Fruit fly (Drosophila melanogaster) whole organism, embryonic: Measurements from ENCODE around the gene CG7518.
A peak's percentile ranks its signal among the peaks of the same experiment; 100 is the strongest.

Experiments used
- Blimp-1 ChIP-seq: fragments of 200-800 bp; sonication (Bioruptor generic); optimal IDR thresholded peaks from 3 replicates; lab custom pipeline; 2018; ENCODE audit warnings: missing biosample characterization, missing genetic modification characterization, mild to moderate bottlenecking, moderate library complexity, missing genetic modification reagents
- CG10267 ChIP-seq: fragments of 200-800 bp; sonication (Bioruptor generic); optimal IDR thresholded peaks from 2 replicates; lab custom pipeline; 2018; ENCODE audit warnings: missing biosample characterization, mild to moderate bottlenecking, missing genetic modification characterization, moderate library complexity
- CG10366 ChIP-seq: fragments of 200-800 bp; sonication (Bioruptor generic); IDR thresholded peaks from 2 replicates; pipeline ENCODE4 v1.3.6; 2022; ENCODE audit warnings: missing biosample characterization, missing genetic modification characterization
- CG11456 ChIP-seq: fragments of 200-800 bp; sonication (Bioruptor generic); IDR thresholded peaks from 3 replicates; pipeline ENCODE4 v1.3.6; 2022; ENCODE audit warnings: missing biosample characterization, missing genetic modification characterization
- CG12104 ChIP-seq: fragments of 200-800 bp; sonication (Bioruptor generic); optimal IDR thresholded peaks from 3 replicates; lab custom pipeline; 2016; ENCODE audit warnings: missing biosample characterization, missing genetic modification characterization
- CG15073 ChIP-seq: fragments of 200-800 bp; sonication (Bioruptor generic); optimal IDR thresholded peaks from 2 replicates; lab custom pipeline; 2016; ENCODE audit warnings: missing biosample characterization, missing genetic modification characterization
- CG15696 ChIP-seq: fragments of 200-800 bp; sonication (Bioruptor generic); optimal IDR thresholded peaks from 2 replicates; lab custom pipeline; 2019; ENCODE audit warnings: missing biosample characterization, mild to moderate bottlenecking, missing genetic modification characterization, moderate library complexity
- CG1603 ChIP-seq: fragments of 200-800 bp; sonication (Bioruptor generic); optimal IDR thresholded peaks from 2 replicates; lab custom pipeline; 2019; ENCODE audit warnings: missing biosample characterization, mild to moderate bottlenecking, missing genetic modification characterization, moderate library complexity
- CG4282 ChIP-seq: fragments of 200-800 bp; sonication (Bioruptor generic); optimal IDR thresholded peaks from 2 replicates; lab custom pipeline; 2016; ENCODE audit warnings: missing biosample characterization, missing genetic modification characterization
- CG43689 ChIP-seq: fragments of 200-800 bp; sonication (Bioruptor generic); IDR thresholded peaks from 2 replicates; pipeline ENCODE4 v1.3.6; 2022; ENCODE audit warnings: missing biosample characterization, missing genetic modification characterization
- CG5953 ChIP-seq: fragments of 200-800 bp; sonication (Bioruptor generic); IDR thresholded peaks from 2 replicates; pipeline ENCODE4 v1.3.6; 2022; ENCODE audit warnings: missing biosample characterization, missing genetic modification characterization
- CG7987 ChIP-seq: fragments of 200-800 bp; sonication (Bioruptor generic); optimal IDR thresholded peaks from 2 replicates; lab custom pipeline; 2018; ENCODE audit warnings: missing biosample characterization, mild to moderate bottlenecking, missing genetic modification characterization, moderate library complexity
- CG8944 ChIP-seq: fragments of 200-800 bp; sonication (Bioruptor generic); optimal IDR thresholded peaks from 3 replicates; lab custom pipeline; 2016; ENCODE audit warnings: missing biosample characterization, missing genetic modification characterization
- Eip74EF ChIP-seq, 2 experiments: fragments of 200-800 bp in 1 of 2; fragments of >200 bp in 1 of 2; sonication (Bioruptor generic) in 1 of 2; optimal IDR thresholded peaks; 2 replicates each; lab custom pipeline; 2017 to 2019; ENCODE audit warnings: missing biosample characterization in 2 of 2, missing genetic modification characterization in 2 of 2, mild to moderate bottlenecking in 1 of 2, moderate library complexity in 1 of 2
- Ets65A ChIP-seq: fragments of 200-800 bp; sonication (Bioruptor generic); peaks from one replicate; lab custom pipeline; 2016; ENCODE audit warnings: missing biosample characterization, missing genetic modification characterization
- HLH54F ChIP-seq: fragments of 200-800 bp; sonication (Bioruptor generic); optimal IDR thresholded peaks from 3 replicates; lab custom pipeline; 2016; ENCODE audit warnings: missing biosample characterization, missing genetic modification characterization
- Hr39 ChIP-seq: fragments of >200 bp; optimal IDR thresholded peaks from 2 replicates; lab custom pipeline; 2017
- MBD-R2 ChIP-seq: fragments of 200-800 bp; sonication (Bioruptor generic); IDR thresholded peaks from 2 replicates; pipeline ENCODE4 v1.3.6; 2022; ENCODE audit warnings: missing biosample characterization, missing genetic modification characterization
- Med ChIP-seq: fragments of 200-800 bp; sonication (Bioruptor generic); peaks from one replicate; lab custom pipeline; 2016; ENCODE audit warnings: missing biosample characterization, missing genetic modification characterization, mild to moderate bottlenecking, inconsistent platforms, moderate library complexity
- Mrtf ChIP-seq: fragments of 200-800 bp; sonication (Bioruptor generic); IDR thresholded peaks from 3 replicates; pipeline ENCODE4 v1.3.6; 2022; ENCODE audit warnings: missing biosample characterization, missing genetic modification characterization
- Spps ChIP-seq: fragments of 200-800 bp; sonication (Bioruptor generic); optimal IDR thresholded peaks from 2 replicates; lab custom pipeline; 2018; ENCODE audit warnings: missing biosample characterization, mild to moderate bottlenecking, missing genetic modification characterization
- Trl ChIP-seq, 3 experiments: fragments of >200 bp in 2 of 3; fragments of 200-800 bp in 1 of 3; sonication (Bioruptor generic) in 1 of 3; optimal IDR thresholded peaks; 2 replicates in 1 of 3; 3 replicates in 2 of 3; lab custom pipeline; 2016 to 2017; ENCODE audit warnings: missing biosample characterization in 1 of 3, missing genetic modification characterization in 1 of 3
- Xrp1 ChIP-seq: fragments of 200-800 bp; sonication (Bioruptor generic); IDR thresholded peaks from 2 replicates; pipeline ENCODE4 v1.3.6; 2022; ENCODE audit warnings: missing biosample characterization, missing genetic modification characterization
- aop ChIP-seq: fragments of 200-800 bp; sonication (Bioruptor generic); IDR thresholded peaks from 2 replicates; pipeline ENCODE4 v1.3.6; 2022; ENCODE audit warnings: missing biosample characterization, missing genetic modification characterization
- chinmo ChIP-seq: fragments of 200-800 bp; sonication (Bioruptor generic); IDR thresholded peaks from 4 replicates; pipeline ENCODE4 v1.3.6; 2022; ENCODE audit warnings: missing biosample characterization, missing genetic modification characterization; ENCODE audit not compliant: partially characterized antibody
- croc ChIP-seq: fragments of 200-800 bp; sonication (Bioruptor generic); conservative IDR thresholded peaks from 3 replicates; pipeline ENCODE4 v1.3.6; 2022; ENCODE audit warnings: missing biosample characterization, missing genetic modification characterization
- dati ChIP-seq: fragments of 200-800 bp; sonication (Bioruptor generic); IDR thresholded peaks from 2 replicates; pipeline ENCODE4 v1.3.6; 2022; ENCODE audit warnings: missing biosample characterization, missing genetic modification characterization
- exex ChIP-seq: fragments of 200-800 bp; sonication (Bioruptor generic); optimal IDR thresholded peaks from 4 replicates; lab custom pipeline; 2018; ENCODE audit warnings: missing biosample characterization, mild to moderate bottlenecking, missing genetic modification characterization, moderate library complexity
- hb ChIP-seq: fragments of 200-800 bp; sonication (Bioruptor generic); IDR thresholded peaks from 3 replicates; pipeline ENCODE4 v1.3.6; 2022; ENCODE audit warnings: missing biosample characterization, missing genetic modification characterization; ENCODE audit not compliant: partially characterized antibody
- jigr1 ChIP-seq: fragments of 200-800 bp; sonication (Bioruptor generic); IDR thresholded peaks from 3 replicates; pipeline ENCODE4 v1.3.6; 2022; ENCODE audit warnings: missing biosample characterization, missing genetic modification characterization
- luna ChIP-seq: fragments of 200-800 bp; sonication (Bioruptor generic); optimal IDR thresholded peaks from 2 replicates; lab custom pipeline; 2016; ENCODE audit warnings: missing biosample characterization, missing genetic modification characterization
- nerfin-2 ChIP-seq: fragments of 200-800 bp; sonication (Bioruptor generic); IDR thresholded peaks from 2 replicates; pipeline ENCODE4 v1.3.6; 2022; ENCODE audit warnings: missing biosample characterization, missing genetic modification characterization; ENCODE audit not compliant: partially characterized antibody
- pb ChIP-seq: fragments of 200-800 bp; sonication (Bioruptor generic); optimal IDR thresholded peaks from 3 replicates; lab custom pipeline; 2016; ENCODE audit warnings: missing biosample characterization, missing genetic modification characterization
- phol ChIP-seq: fragments of 200-800 bp; sonication (Bioruptor generic); optimal IDR thresholded peaks from 3 replicates; lab custom pipeline; 2018; ENCODE audit warnings: missing biosample characterization, mild to moderate bottlenecking, missing genetic modification characterization, moderate library complexity
- pnt ChIP-seq: fragments of 200-800 bp; sonication (Bioruptor generic); optimal IDR thresholded peaks from 3 replicates; lab custom pipeline; 2016; ENCODE audit warnings: missing biosample characterization, missing genetic modification characterization
- sim ChIP-seq: fragments of 200-800 bp; sonication (Bioruptor generic); IDR thresholded peaks from 2 replicates; pipeline ENCODE4 v1.3.6; 2022; ENCODE audit warnings: missing biosample characterization, missing genetic modification characterization
- toy ChIP-seq: fragments of 200-800 bp; sonication (Bioruptor generic); IDR thresholded peaks from 2 replicates; pipeline ENCODE4 v1.3.6; 2022; ENCODE audit warnings: missing biosample characterization, missing genetic modification characterization
- vfl ChIP-seq: fragments of 200-800 bp; sonication (Bioruptor generic); optimal IDR thresholded peaks from 2 replicates; lab custom pipeline; 2016; ENCODE audit warnings: missing biosample characterization, missing genetic modification characterization
- vvl ChIP-seq: fragments of 200-800 bp; sonication (Bioruptor generic); IDR thresholded peaks from 2 replicates; pipeline ENCODE4 v1.3.6; 2022; ENCODE audit warnings: missing biosample characterization, missing genetic modification characterization
- z ChIP-seq: fragments of 200-800 bp; sonication (Bioruptor generic); IDR thresholded peaks from 3 replicates; pipeline ENCODE4 v1.3.6; 2022; ENCODE audit warnings: missing biosample characterization, missing genetic modification characterization
- zfh2 ChIP-seq: fragments of 200-800 bp; sonication (Bioruptor generic); optimal IDR thresholded peaks from 2 replicates; lab custom pipeline; 2016; ENCODE audit warnings: missing biosample characterization, missing genetic modification characterization

The CG7518 gene

DNA sequence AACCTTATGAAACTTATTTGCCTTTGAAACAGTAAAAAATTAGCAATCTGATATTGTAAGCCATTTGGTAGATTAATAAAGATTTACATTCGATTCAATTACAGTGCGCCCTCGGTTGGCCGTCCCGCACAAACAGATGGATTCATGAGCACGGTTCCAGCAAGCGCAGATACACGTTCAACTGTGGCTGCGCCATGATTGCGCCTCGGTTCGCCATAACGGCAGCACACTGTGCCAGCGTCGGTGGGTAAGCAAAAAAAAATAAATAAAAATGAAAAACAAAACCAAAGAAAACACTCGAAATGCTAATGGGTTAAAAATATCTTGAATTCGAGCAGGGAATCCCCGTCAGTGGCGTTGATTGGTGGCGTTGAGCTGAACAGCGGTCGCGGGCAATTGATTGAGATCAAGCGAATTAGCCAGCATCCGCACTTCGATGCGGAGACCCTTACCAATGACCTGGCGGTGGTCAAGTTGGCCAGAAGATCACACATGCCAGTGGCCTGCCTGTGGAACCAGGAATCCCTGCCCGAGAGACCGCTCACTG lies 41.2 kb downstream of the CG7518 start (continued):
- no peak for TF ChIP-seq CG10267 (tag; lab: Kevin White, UChicago)
- TF ChIP-seq HLH54F (GFP tag; lab: Kevin White, UChicago): no peak
- TF ChIP-seq Xrp1 (GFP tag; lab: Robert Waterston, UW): no peak
- no peak for TF ChIP-seq CG4282 (GFP tag; lab: Kevin White, UChicago)
- TF ChIP-seq CG12104 (GFP tag; lab: Kevin White, UChicago): no peak
- TF ChIP-seq pnt (GFP tag; lab: Kevin White, UChicago): no peak
- no peak for TF ChIP-seq CG1603 (tag; lab: Kevin White, UChicago)
- TF ChIP-seq Blimp-1: no peak
- TF ChIP-seq MBD-R2 (GFP tag; lab: Robert Waterston, UW): no peak
- no peak for TF ChIP-seq aop (GFP tag; lab: Robert Waterston, UW)
- peak; percentile 29; the same call in 1 of the 3 replicates for TF ChIP-seq CG11456 (GFP tag; lab: Robert Waterston, UW)
- TF ChIP-seq Eip74EF (GFP tag; optimal IDR thresholded peaks at IDR 0.05; lab: Kevin White, UChicago): no peak
- TF ChIP-seq vvl (GFP tag; lab: Robert Waterston, UW): peak; percentile 57; the same call in 1 of the 2 replicates
- no peak for TF ChIP-seq toy
- TF ChIP-seq CG5953: 0 out of 2 replicates have a peak, but pooled peaks have one; percentile 5
- TF ChIP-seq phol (tag; lab: Kevin White, UChicago): no peak
- 0 out of 2 replicates have a peak, but pooled peaks have one; percentile 11 for TF ChIP-seq CG10366 (GFP tag; lab: Robert Waterston, UW)
- no peak for TF ChIP-seq z (GFP tag; lab: Robert Waterston, UW)
- no peak for TF ChIP-seq pb (GFP tag; lab: Kevin White, UChicago)
- TF ChIP-seq dati (GFP tag; lab: Robert Waterston, UW): no peak
- TF ChIP-seq zfh2 (GFP tag; lab: Kevin White, UChicago): peak; percentile 10
- no peak for TF ChIP-seq croc (GFP tag; lab: Robert Waterston, UW)
- TF ChIP-seq Med: peak; percentile 65

dm6 chr3R:13041750-13042149 lies 43.9 kb downstream of the CG7518 start, which contains the start of gene CG11670:
TSS of gene CG11670 (plus strand) at chr3R:13042050.
- TF ChIP-seq CG15073 (peak; percentile 14), Spps (no peak), jigr1 (no peak)

DNA sequence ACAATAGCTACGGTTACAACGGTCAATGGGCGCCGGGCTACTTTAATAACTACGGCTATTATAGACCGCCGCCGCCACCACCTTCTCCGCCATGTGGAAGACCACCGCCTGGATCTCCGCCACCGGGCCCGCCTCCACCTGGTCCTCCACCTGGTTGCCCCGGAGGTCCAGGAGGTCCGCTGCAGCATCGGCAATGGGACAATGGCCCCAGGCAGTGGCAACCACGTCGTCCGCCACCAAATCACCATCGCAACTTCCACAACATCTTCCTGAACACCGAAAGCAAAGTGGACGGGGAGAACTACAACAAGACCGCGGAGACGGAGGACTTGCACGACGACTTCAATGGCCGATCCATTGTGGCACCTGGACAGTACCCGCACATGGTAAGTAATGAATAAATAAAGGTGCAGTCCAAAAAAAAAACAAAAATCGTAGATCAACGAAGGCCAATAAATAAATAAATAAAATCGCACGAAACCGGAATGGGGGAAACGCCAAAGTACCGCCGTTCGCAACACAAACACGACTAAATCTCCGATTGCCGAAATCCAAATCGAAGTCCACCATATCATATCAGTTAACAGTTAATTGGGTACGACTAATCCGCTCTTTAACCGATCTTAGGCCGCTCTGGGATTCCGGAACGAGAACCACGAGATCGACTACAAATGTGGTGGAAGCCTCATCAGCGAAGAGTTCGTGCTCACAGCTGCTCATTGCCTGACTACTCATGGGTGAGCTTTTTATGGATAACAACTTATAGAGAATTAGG lies 44.6 kb downstream of the CG7518 start, which contains the start of gene snk:
TSS of gene snk (minus strand) at position 513 of the 775 bp plus-strand sequence.
- TF ChIP-seq CG8944 (no peak), exex (tag; lab: Kevin White, UChicago) (peak; percentile 34), Ets65A (GFP tag; lab: Kevin White, UChicago) (peak; percentile 54), sim (GFP tag; lab: Robert Waterston, UW) (0 out of 2 replicates have a peak, but pooled peaks have one; percentile 5), Med (peak; percentile 66), luna (no peak), CG43689 (no peak), chinmo (GFP tag; lab: Robert Waterston, UW) (0 out of 4 replicates have a peak, but pooled peaks have one; percentile 61), CG7987 (no peak), nerfin-2 (no peak), hb (GFP tag; lab: Robert Waterston, UW) (0 out of 3 replicates have a peak, but pooled peaks have one; percentile 8), Trl (optimal IDR thresholded peaks at IDR 0.05; lab: Kevin White, UChicago) (peak in 1 of 2 experiments; percentile 38), Trl (GFP tag; optimal IDR thresholded peaks at IDR 0.05; lab: Kevin White, UChicago) (no peak), CG15696 (tag; lab: Kevin White, UChicago) (no peak), Hr39 (peak; percentile 36), Mrtf (no peak), CG11456 (GFP tag; lab: Robert Waterston, UW) (no peak), vfl (GFP tag; lab: Kevin White, UChicago) (no peak)
- TF ChIP-seq, all 482 proteins: peak for 8
